Worm (Caenorhabditis elegans): ENCODE data around the gene clec-251.

DNA sequence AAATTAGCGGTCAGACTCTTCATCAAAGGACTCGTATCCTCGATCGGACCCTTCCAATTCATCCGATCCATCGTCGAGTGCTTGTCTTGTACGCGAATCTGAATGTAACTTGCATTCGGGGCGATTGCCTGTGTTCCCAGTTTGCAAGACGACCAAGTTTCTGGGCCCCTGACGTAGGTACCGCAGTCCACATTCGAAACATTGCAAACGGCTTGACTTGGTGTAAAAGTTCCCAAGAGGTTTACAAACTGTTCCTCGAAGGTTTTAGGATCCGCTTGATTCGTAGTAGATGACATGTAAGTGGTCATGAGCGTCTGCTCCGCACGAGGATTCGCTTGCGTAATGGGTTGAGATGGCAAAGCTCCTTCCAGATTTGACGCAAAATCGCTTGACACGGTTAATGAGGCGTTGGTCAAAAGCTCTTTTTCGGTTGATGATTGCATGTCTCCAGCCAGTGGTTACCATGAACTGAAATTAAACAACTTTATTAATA is 29.5 kb upstream of the clec-251 start, which contains the start of gene Y17D7B.4:
- TF ChIP-seq hlh-6 (tag; optimal IDR thresholded peaks at IDR 0.05) (no peak), pag-3 (tag; optimal IDR thresholded peaks at IDR 0.05; ENCODE audit: borderline replicate concordance) (no peak), fkh-6 (tag; optimal IDR thresholded peaks at IDR 0.05) (no peak), unc-86 (tag; optimal IDR thresholded peaks at IDR 0.05) (no peak), lim-6 (tag; optimal IDR thresholded peaks at IDR 0.05) (no peak), pha-4 (tag; optimal IDR thresholded peaks at IDR 0.05) (no peak), hlh-30 (tag; optimal IDR thresholded peaks at IDR 0.05; ENCODE audit: insufficient read depth) (no peak), sox-4 (tag; optimal IDR thresholded peaks at IDR 0.05) (no peak), sox-2 (GFP tag; IDR thresholded peaks at IDR 0.05) (no peak), ama-1 (optimal IDR thresholded peaks at IDR 0.05) (no peak)

Measured in whole organism, late embryonic.